Worm (Caenorhabditis elegans): ENCODE results near the gene C05C8.8.
"Not testable (repeated sequence)": the region's sequence is repeated elsewhere in the genome, so short reads cannot be mapped to it uniquely, and the experiment has no call there.

- TF ChIP-seq dmd-4 (tag; optimal IDR thresholded peaks at IDR 0.05); snpc-4 (tag; optimal IDR thresholded peaks at IDR 0.05); nhr-237 (tag; optimal IDR thresholded peaks at IDR 0.05); nhr-11 (tag; optimal IDR thresholded peaks at IDR 0.05); unc-39 (tag; optimal IDR thresholded peaks at IDR 0.05); mbf-1 (tag; optimal IDR thresholded peaks at IDR 0.05); skn-1 (tag; optimal IDR thresholded peaks at IDR 0.05); blmp-1 (tag; optimal IDR thresholded peaks at IDR 0.05; ENCODE audit: insufficient read depth); egl-27 (tag; optimal IDR thresholded peaks at IDR 0.05); ztf-4 (tag; optimal IDR thresholded peaks at IDR 0.05); ZK546.5 (tag; optimal IDR thresholded peaks at IDR 0.05); ztf-11 (tag; optimal IDR thresholded peaks at IDR 0.05); elt-3 (tag; optimal IDR thresholded peaks at IDR 0.05); R02D3.7 (tag; optimal IDR thresholded peaks at IDR 0.05): not testable (repeated sequence)
These were observed 49.5 kb upstream of the C05C8.8 start, which contains the start of gene F07G11.2 for ce11 chrV:7304506-7304905.

Data from whole organism, L2 larva.